Worm (Caenorhabditis elegans) whole organism, L1 larva: ENCODE results near the gene marc-1.

Experiments
- aly-2 ChIP-seq: fragments of 150-350 bp; optimal IDR thresholded peaks from 2 replicates; lab custom pipeline; 2014; ENCODE audit warnings: missing biosample characterization, missing genetic modification characterization
- ceh-82 ChIP-seq, 3 experiments: fragments of 150-350 bp in 1 of 3; sonication (generic microtip) in 2 of 3; optimal IDR thresholded peaks; 2 replicates each; lab custom pipeline; 2014 to 2017; ENCODE audit warnings: missing biosample characterization in 3 of 3, missing genetic modification characterization in 3 of 3
- dpl-1 ChIP-seq, 3 experiments: fragments of 150-350 bp in 2 of 3; sonication (generic microtip) in 1 of 3; optimal IDR thresholded peaks; 2 replicates each; lab custom pipeline; 2014 to 2017; ENCODE audit warnings: missing biosample characterization in 3 of 3, missing genetic modification characterization in 3 of 3, missing genetic modification reagents in 3 of 3
- elt-3 ChIP-seq, 6 experiments: fragments of 150-350 bp in 1 of 6; sonication (generic microtip); optimal IDR thresholded peaks; 2 replicates each; lab custom pipeline; 2017 to 2018; ENCODE audit warnings: missing biosample characterization in 6 of 6, missing genetic modification characterization in 6 of 6, inconsistent platforms in 1 of 6
- fos-1 ChIP-seq: fragments of 150-350 bp; optimal IDR thresholded peaks from 2 replicates; lab custom pipeline; 2014; ENCODE audit warnings: missing biosample characterization, missing genetic modification characterization
- jun-1 ChIP-seq: fragments of 150-350 bp; optimal IDR thresholded peaks from 2 replicates; lab custom pipeline; 2014; ENCODE audit warnings: missing biosample characterization, missing genetic modification reagents, missing genetic modification characterization
- lin-15B ChIP-seq: fragments of 150-350 bp; sonication (generic microtip); optimal IDR thresholded peaks from 3 replicates; lab custom pipeline; 2014; ENCODE audit warnings: missing biosample characterization, missing genetic modification characterization
- lsy-2 ChIP-seq, 2 experiments: fragments of 150-350 bp; optimal IDR thresholded peaks; 2 replicates each; lab custom pipeline; 2014; ENCODE audit warnings: missing biosample characterization in 2 of 2, missing genetic modification characterization in 2 of 2
- nhr-237 ChIP-seq: fragments of 150-350 bp; optimal IDR thresholded peaks from 2 replicates; lab custom pipeline; 2014; ENCODE audit warnings: missing biosample characterization, missing genetic modification characterization
- pag-3 ChIP-seq: sonication (generic microtip); optimal IDR thresholded peaks from 2 replicates; lab custom pipeline; 2017; ENCODE audit warnings: missing genetic modification characterization, mild to moderate bottlenecking, missing compliant biosample characterization, antibody characterized with exemption, borderline replicate concordance; ENCODE audit not compliant: insufficient read depth
- skn-1 ChIP-seq: fragments of 150-350 bp; optimal IDR thresholded peaks from 2 replicates; lab custom pipeline; 2014; ENCODE audit warnings: missing biosample characterization, missing genetic modification characterization
- sup-37 ChIP-seq: fragments of 200-800 bp; sonication (Bioruptor generic); optimal IDR thresholded peaks from 2 replicates; lab custom pipeline; 2018; ENCODE audit warnings: mild to moderate bottlenecking, missing genetic modification characterization, missing compliant biosample characterization
- unc-62 ChIP-seq: fragments of 150-350 bp; optimal IDR thresholded peaks from 2 replicates; lab custom pipeline; 2014; ENCODE audit warnings: missing biosample characterization, missing genetic modification reagents, missing genetic modification characterization
- zag-1 ChIP-seq: fragments of 150-350 bp; optimal IDR thresholded peaks from 2 replicates; lab custom pipeline; 2014; ENCODE audit warnings: missing biosample characterization, missing genetic modification characterization

ce11 chrV:9763759-9764158 is 24.3 kb downstream of the marc-1 start:
- TF ChIP-seq zag-1 (tag; lab: Kevin White, UChicago) (no peak), ceh-82 (tag; optimal IDR thresholded peaks at IDR 0.05; lab: Kevin White, UChicago) (no peak), lsy-2 (tag; optimal IDR thresholded peaks at IDR 0.05; lab: Kevin White, UChicago) (no peak), unc-62 (GFP tag; lab: Kevin White, UChicago) (no peak), lin-15B (tag; lab: Kevin White, UChicago) (no peak), sup-37 (GFP tag; lab: Kevin White, UChicago) (no peak), skn-1 (tag; lab: Kevin White, UChicago) (no peak), pag-3 (tag; lab: Kevin White, UChicago) (no peak), elt-3 (tag; optimal IDR thresholded peaks at IDR 0.05; lab: Kevin White, UChicago) (no peak), fos-1 (tag; lab: Kevin White, UChicago) (no peak), aly-2 (tag; lab: Kevin White, UChicago) (no peak), dpl-1 (GFP tag; optimal IDR thresholded peaks at IDR 0.05; lab: Kevin White, UChicago) (no peak), jun-1 (tag; lab: Kevin White, UChicago) (no peak), nhr-237 (tag; lab: Kevin White, UChicago) (no peak)
